Fruit fly (Drosophila melanogaster) whole organism: ENCODE data around the gene SP1029.

ENCODE experiments used
- CG8478 ChIP-seq: fragments of >200 bp; optimal IDR thresholded peaks from 2 replicates; lab custom pipeline; 2018; ENCODE audit warnings: inconsistent platforms
- Dll ChIP-seq: fragments of >200 bp; optimal IDR thresholded peaks from 2 replicates; lab custom pipeline; 2017
- EcR ChIP-seq, 2 experiments: fragments of >200 bp; optimal IDR thresholded peaks; 2 replicates each; lab custom pipeline; 2017; ENCODE audit warnings: missing biosample characterization in 2 of 2, missing genetic modification characterization in 2 of 2, missing genetic modification reagents in 2 of 2
- pan ChIP-seq: fragments of >200 bp; optimal IDR thresholded peaks from 2 replicates; lab custom pipeline; 2017
- psq ChIP-seq: fragments of >200 bp; optimal IDR thresholded peaks from 2 replicates; lab custom pipeline; 2017
- usp ChIP-seq: fragments of >200 bp; optimal IDR thresholded peaks from 2 replicates; lab custom pipeline; 2017; ENCODE audit warnings: missing biosample characterization, missing genetic modification characterization, mixed read lengths

SP1029 gene

DNA sequence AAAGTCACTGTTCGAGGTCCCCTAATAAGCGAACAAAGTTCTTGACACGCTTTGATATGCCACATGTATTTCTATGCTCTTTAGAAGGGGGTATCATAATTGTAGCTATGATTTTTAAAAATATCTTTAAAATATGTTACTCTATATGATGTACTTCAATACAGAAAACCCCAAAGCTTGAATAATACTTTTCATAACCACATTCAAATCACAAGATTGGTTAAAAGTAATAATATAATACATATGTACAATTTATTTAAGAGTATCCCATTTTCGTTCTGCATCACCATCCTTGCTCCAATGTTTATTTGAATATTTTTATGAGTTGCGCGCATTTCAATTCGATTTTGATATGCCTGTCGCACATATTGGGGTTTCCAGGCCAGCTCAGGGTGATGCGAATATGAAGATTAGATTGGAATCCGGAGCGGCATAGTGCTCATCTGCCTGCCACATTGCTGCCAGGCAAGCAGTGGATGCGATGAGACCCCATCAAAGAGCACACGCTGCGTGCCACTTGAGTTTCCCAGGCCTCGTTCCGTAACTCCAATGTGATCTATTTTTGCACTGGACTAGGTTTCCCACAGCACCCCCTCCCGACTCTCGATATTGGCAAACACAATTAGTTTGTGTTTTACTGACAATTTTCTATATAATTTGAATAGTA lies 9.3 kb upstream of the SP1029 start:
- TF ChIP-seq psq (lab: Kevin White, UChicago) (no peak), pan (no peak)

DNA sequence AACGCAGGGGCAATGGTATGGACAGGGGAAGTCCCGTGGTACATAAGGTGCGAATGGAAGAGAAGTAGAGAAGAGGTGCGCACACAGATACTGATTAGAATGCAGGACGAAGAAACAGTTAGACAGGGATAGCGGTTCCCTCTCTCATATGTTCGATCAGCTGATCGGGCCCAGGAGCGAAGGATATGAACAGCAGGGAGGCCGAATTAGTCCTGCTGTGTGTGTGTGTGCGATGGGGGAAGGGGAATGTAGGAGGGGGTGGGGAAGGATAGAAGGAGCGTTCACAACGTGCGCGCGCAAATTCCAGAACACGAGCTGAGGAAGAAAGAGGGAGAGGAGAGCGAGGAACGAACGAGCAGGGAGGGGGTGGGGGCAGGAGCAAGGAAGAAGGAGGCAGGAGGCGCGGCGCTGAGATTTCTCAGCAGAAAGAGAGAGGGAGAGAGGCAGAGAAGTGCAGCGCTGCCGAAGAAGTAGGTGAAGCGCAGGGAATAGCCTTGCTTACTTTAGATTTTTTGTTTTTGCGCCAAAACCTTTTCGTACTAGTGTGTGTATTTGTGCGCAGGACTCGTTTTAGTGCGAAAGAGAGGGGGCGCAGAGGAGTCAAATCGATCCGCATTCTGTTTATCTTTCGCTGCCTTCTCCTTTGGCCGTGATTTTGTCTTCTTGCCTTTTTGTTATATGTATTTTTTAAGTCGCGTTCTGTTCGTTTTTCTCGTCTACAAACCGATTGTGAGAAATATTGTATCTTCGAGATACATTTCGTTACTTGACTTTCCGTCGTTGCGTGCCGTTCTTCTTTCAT lies 7.8 kb upstream of the SP1029 start:
- TF ChIP-seq psq (lab: Kevin White, UChicago) (no peak), pan (no peak), Dll (lab: Kevin White, UChicago) (no peak), EcR (GFP tag; optimal IDR thresholded peaks at IDR 0.05; lab: Kevin White, UChicago) (no peak), CG8478 (lab: Kevin White, UChicago) (no peak), usp (GFP tag; lab: Kevin White, UChicago) (no peak)

DNA sequence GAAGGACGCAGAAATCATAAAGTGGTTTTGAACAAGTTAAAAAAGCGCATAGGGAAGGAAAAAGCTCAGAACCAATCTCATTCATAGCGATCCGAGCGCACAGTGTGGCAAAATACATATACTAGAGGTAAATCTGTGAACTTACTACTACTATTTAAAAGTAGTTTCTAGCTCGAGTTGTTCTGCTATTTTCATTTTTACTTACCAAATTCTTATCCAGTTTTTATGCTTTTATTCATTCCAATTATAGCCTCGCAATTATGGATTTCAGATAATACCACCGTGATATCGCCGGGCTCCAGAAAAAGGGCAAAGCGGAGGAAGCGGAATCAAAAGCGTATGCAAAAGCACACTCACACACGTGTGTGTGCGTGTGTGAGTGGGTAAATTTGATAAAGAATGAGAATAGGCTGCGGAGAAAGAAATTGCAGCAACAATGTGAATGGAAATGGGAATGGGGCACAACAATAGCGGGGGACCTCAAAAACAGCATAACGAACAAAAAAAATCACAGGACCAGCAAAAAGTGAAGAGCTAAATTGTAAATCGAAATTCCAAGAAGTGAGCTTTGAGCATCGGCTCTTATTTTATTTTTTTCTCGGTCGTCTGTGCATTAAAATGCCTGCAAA lies 6.7 kb upstream of the SP1029 start:
- no peak for TF ChIP-seq EcR (GFP tag; optimal IDR thresholded peaks at IDR 0.05; lab: Kevin White, UChicago)
- TF ChIP-seq psq (lab: Kevin White, UChicago): no peak
- TF ChIP-seq CG8478 (lab: Kevin White, UChicago): no peak
- no peak for TF ChIP-seq Dll (lab: Kevin White, UChicago)
- TF ChIP-seq usp (GFP tag; lab: Kevin White, UChicago): no peak
- no peak for TF ChIP-seq pan

DNA sequence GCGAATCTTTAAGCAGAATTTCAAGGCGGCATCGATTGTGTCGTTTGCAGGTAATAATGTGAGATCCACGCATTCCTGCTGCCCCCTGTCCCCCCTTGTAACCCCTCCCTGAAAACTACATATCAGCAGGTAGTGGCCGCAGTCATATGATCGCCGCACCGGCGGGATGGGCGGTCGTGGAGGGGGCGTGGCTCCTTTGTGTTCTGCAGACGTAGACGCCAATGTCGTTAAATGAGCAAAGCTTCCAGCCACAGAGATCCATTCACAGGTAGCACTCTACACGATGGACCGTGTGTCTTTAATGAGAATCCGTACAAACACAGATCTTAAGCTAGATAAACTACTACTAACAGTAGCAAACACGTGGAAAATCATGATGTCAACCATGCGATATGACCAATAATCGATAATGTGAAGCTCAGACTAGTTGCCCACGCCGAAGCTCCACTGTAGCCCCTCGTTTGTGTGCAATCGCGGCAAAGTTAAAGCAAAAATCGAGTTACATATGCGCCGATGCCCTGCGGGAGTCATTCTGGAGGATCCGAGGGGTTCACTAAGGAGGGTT lies 5.8 kb upstream of the SP1029 start, which contains the start of gene CG45544:
CG45544 (plus strand) TSS at position 523 of the 565 bp plus-strand sequence.
- TF ChIP-seq Dll (lab: Kevin White, UChicago) (no peak), EcR (GFP tag; optimal IDR thresholded peaks at IDR 0.05; lab: Kevin White, UChicago) (peak in 1 of 2 experiments; percentile 12), usp (GFP tag; lab: Kevin White, UChicago) (no peak), psq (lab: Kevin White, UChicago) (no peak), pan (peak; percentile 1), CG8478 (lab: Kevin White, UChicago) (no peak)

DNA sequence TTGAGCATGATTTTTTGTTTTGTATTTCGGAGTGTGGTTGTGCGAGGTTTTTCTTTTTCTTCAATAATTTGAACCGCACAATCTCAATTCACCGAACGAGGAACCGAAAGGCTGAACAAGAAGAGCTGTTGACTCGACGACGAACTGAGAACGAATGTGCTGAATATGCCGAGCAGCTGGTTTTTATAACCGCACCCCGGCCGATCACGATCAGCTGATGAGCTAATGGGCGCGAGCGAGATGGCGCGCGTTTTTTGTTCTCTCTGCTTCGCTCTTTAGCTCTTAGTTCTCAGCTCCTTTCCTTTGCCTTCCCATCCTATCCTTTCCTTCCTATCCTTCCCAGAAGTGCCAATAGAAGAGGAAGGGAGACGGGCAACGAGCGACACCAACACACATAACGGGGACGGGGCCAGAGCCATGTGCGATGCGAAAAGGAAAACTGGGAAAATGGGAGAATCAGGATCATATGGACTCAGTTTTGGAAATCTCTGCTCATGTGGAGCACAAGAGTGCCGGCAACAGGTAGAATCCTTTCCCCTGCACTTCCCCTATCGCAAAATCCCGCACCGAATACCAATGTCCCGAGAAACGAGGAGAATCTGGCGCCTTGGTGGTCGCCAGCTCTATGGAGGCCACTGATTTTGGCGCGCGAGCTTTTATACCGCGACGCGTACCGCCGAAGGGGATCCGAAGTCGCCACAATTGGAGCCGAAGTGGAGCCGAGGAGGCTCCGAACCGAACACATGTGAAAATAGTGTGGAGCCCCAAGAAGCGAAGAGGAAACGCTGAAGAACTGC lies 5.1 kb upstream of the SP1029 start, which contains the start of gene stg:
stg (minus strand) TSS at position 635 of the 797 bp plus-strand sequence.
- TF ChIP-seq pan (no peak), CG8478 (lab: Kevin White, UChicago) (no peak), EcR (GFP tag; optimal IDR thresholded peaks at IDR 0.05; lab: Kevin White, UChicago) (no peak), psq (lab: Kevin White, UChicago) (no peak), usp (GFP tag; lab: Kevin White, UChicago) (no peak), Dll (lab: Kevin White, UChicago) (no peak)

DNA sequence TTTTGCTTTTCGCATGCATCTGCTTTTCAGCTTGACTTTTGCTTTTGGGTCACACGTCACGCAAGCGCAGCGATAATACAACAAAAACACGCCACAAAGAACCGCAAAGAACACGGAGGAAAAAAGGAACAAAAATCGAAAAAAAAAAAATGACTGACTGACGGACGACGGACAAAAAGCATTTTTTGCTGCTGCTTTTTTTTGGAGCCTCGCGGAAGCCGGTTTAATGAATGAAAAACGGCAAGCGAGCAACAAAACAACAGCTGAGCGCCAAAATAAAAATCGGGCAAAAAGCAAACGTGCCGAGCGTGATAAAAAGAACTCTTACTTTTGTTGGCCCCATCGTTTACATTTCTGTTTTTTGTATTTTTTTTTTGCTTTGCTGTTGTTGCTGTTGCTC lies 4.1 kb upstream of the SP1029 start:
- TF ChIP-seq CG8478 (lab: Kevin White, UChicago) (no peak), pan (no peak), EcR (GFP tag; optimal IDR thresholded peaks at IDR 0.05; lab: Kevin White, UChicago) (no peak), Dll (lab: Kevin White, UChicago) (no peak), usp (GFP tag; lab: Kevin White, UChicago) (no peak), psq (lab: Kevin White, UChicago) (no peak)

DNA sequence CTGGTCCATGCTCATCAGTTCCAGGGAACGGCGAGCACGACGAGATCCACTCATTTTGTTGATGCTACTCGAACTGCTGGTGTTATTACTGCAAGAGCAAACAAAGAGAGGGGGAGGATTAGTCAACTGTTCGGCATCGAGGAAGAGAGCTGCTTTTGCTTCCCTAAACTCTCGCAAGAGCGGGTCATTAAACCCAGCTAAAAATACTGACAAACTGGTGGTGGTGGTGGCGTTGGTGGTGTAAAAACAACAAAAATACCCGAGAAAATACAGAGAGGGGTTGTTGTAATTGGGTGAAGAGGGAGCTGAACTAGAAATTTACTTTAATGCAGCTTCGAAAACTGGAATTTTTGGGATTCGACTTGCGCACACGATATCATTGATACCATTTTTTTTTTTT lies 3.6 kb upstream of the SP1029 start:
- TF ChIP-seq pan (no peak), CG8478 (lab: Kevin White, UChicago) (no peak), EcR (GFP tag; optimal IDR thresholded peaks at IDR 0.05; lab: Kevin White, UChicago) (peak in 1 of 2 experiments; percentile 50)

DNA sequence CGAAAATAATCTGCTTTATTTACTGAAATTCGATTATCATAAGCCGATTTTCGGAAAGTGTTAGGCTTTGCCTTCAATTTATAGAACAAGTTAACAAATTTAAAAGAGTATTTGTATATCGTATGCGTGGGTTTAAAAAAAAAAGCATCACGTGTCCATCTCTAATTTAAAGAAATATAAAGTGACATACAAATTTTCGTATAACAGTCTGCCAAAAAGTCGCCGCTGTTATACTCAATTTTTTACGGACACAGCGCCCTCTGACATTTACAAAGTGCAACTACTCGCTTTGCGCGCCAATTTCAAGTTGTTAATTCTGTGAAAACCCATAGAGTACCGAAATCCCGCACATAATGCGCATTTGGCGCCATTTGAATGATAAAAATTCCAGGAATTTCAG lies 1.2 kb upstream of the SP1029 start:
- TF ChIP-seq CG8478 (lab: Kevin White, UChicago) (no peak), psq (lab: Kevin White, UChicago) (no peak), usp (GFP tag; lab: Kevin White, UChicago) (no peak), Dll (lab: Kevin White, UChicago) (no peak), pan (no peak), EcR (GFP tag; optimal IDR thresholded peaks at IDR 0.05; lab: Kevin White, UChicago) (no peak)

DNA sequence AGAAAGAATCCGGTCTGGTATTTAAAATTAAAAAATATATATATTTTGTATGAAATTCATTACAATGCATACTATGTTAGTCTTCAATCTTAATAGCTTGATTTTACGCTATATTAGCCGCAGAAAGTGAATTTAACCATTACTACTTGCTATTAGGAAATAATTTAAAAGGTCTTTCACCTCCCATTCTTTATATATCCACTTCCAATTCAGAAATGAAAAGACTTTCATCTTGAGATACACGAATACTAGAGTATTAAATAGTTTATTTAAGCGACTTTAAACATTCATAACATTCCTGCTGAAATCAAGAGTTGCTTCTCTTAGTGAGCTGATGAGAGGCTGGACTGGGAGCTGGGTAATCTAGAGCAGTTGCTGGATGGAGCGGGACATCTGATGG lies 5.5 kb downstream of the SP1029 start, which contains the start of gene CG31445:
CG31445 (minus strand) TSS at position 101 of the 400 bp plus-strand sequence.
- TF ChIP-seq pan: no peak
- no peak for TF ChIP-seq psq (lab: Kevin White, UChicago)
- TF ChIP-seq Dll (lab: Kevin White, UChicago): no peak
- no peak for TF ChIP-seq CG8478 (lab: Kevin White, UChicago)
- no peak for TF ChIP-seq EcR (GFP tag; optimal IDR thresholded peaks at IDR 0.05; lab: Kevin White, UChicago)
- no peak for TF ChIP-seq usp (GFP tag; lab: Kevin White, UChicago)

DNA sequence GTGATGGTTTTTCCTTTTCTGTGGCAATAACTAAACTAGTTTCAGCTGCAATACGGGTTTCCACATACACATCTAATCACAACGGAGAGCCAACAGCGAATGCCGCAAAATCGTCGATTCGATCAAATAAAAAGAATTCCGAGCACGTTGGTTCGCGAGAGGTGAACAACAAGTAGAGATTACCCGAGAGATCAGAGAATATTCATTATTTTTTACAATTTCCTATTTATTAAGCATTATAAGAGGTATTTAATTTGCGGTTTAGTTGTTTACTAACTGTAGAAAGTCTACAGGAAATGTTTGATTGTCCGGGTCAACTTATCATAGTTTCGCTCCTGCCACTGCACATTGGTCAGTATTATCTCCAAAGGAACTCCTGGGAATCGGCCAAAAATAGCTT lies 11.6 kb downstream of the SP1029 start, which contains the start of gene CG11951:
CG11951 (minus strand) TSS at position 101 of the 400 bp plus-strand sequence.
- no peak for TF ChIP-seq CG8478 (lab: Kevin White, UChicago)
- TF ChIP-seq usp (GFP tag; lab: Kevin White, UChicago): no peak
- TF ChIP-seq pan: no peak
- no peak for TF ChIP-seq EcR (GFP tag; optimal IDR thresholded peaks at IDR 0.05; lab: Kevin White, UChicago)
- no peak for TF ChIP-seq Dll (lab: Kevin White, UChicago)
- no peak for TF ChIP-seq psq (lab: Kevin White, UChicago)
